Worm (Caenorhabditis elegans) whole organism, L1 larva: ENCODE results near the gene wdr-54.

ENCODE experiments used
- C16A3.4 ChIP-seq: fragments of 150-350 bp; optimal IDR thresholded peaks from 2 replicates; lab custom pipeline; 2014; ENCODE audit warnings: missing biosample characterization, missing genetic modification characterization
- C34B4.2 ChIP-seq: sonication (generic microtip); optimal IDR thresholded peaks from 2 replicates; lab custom pipeline; 2017; ENCODE audit warnings: mild to moderate bottlenecking, missing genetic modification characterization, missing compliant biosample characterization
- Y116A8C.19 ChIP-seq: sonication (generic microtip); optimal IDR thresholded peaks from 2 replicates; lab custom pipeline; 2016; ENCODE audit warnings: missing compliant biosample characterization, missing genetic modification characterization, borderline replicate concordance
- aha-1 ChIP-seq: fragments of 150-350 bp; optimal IDR thresholded peaks from 2 replicates; lab custom pipeline; 2014; ENCODE audit warnings: missing biosample characterization, missing genetic modification characterization
- alr-1 ChIP-seq: fragments of 200-800 bp; sonication (Bioruptor generic); optimal IDR thresholded peaks from 2 replicates; lab custom pipeline; 2018; ENCODE audit warnings: borderline replicate concordance, mild to moderate bottlenecking, missing genetic modification characterization, missing compliant biosample characterization
- ama-1 ChIP-seq: fragments of 150-350 bp; optimal IDR thresholded peaks from 2 replicates; lab custom pipeline; 2014
- blmp-1 ChIP-seq: fragments of 150-350 bp; optimal IDR thresholded peaks from 2 replicates; lab custom pipeline; 2014; ENCODE audit warnings: missing biosample characterization, missing genetic modification characterization
- ceh-63 ChIP-seq: fragments of 200-800 bp; sonication (Bioruptor generic); optimal IDR thresholded peaks from 2 replicates; lab custom pipeline; 2018; ENCODE audit warnings: mild to moderate bottlenecking, missing genetic modification characterization, missing compliant biosample characterization
- ceh-82 ChIP-seq, 3 experiments: fragments of 150-350 bp in 1 of 3; sonication (generic microtip) in 2 of 3; optimal IDR thresholded peaks; 2 replicates each; lab custom pipeline; 2014 to 2017; ENCODE audit warnings: missing biosample characterization in 3 of 3, missing genetic modification characterization in 3 of 3
- ceh-88 ChIP-seq: fragments of 200-800 bp; sonication (Bioruptor generic); IDR thresholded peaks from 2 replicates; pipeline ENCODE4 v1.3.6; 2022; ENCODE audit warnings: missing genetic modification characterization, missing compliant biosample characterization
- ces-1 ChIP-seq: fragments of 150-350 bp; optimal IDR thresholded peaks from 2 replicates; lab custom pipeline; 2014; ENCODE audit warnings: missing biosample characterization, missing genetic modification reagents, missing genetic modification characterization
- efl-3 ChIP-seq: fragments of 200-800 bp; sonication (Bioruptor generic); optimal IDR thresholded peaks from 2 replicates; lab custom pipeline; 2018; ENCODE audit warnings: mild to moderate bottlenecking, missing genetic modification characterization, missing compliant biosample characterization
- elt-3 ChIP-seq, 6 experiments: fragments of 150-350 bp in 1 of 6; sonication (generic microtip); optimal IDR thresholded peaks; 2 replicates each; lab custom pipeline; 2017 to 2018; ENCODE audit warnings: missing biosample characterization in 6 of 6, missing genetic modification characterization in 6 of 6, inconsistent platforms in 1 of 6
- ets-5 ChIP-seq: fragments of 200-800 bp; sonication (Bioruptor generic); IDR thresholded peaks from 2 replicates; pipeline ENCODE4 v1.3.6; 2022; ENCODE audit warnings: missing genetic modification characterization, missing compliant biosample characterization
- fkh-10 ChIP-seq: sonication (generic microtip); optimal IDR thresholded peaks from 2 replicates; lab custom pipeline; 2017; ENCODE audit warnings: missing biosample characterization, missing genetic modification reagents, missing genetic modification characterization
- fkh-8 ChIP-seq: sonication (generic microtip); optimal IDR thresholded peaks from 2 replicates; lab custom pipeline; 2016; ENCODE audit warnings: mild to moderate bottlenecking, missing genetic modification characterization, missing compliant biosample characterization
- grh-1 ChIP-seq: fragments of 200-800 bp; sonication (Bioruptor generic); IDR thresholded peaks from 2 replicates; pipeline ENCODE4 v1.3.6; 2022; ENCODE audit warnings: missing genetic modification reagents, missing genetic modification characterization, missing compliant biosample characterization
- hlh-17 ChIP-seq: fragments of 200-800 bp; sonication (Bioruptor generic); optimal IDR thresholded peaks from 2 replicates; lab custom pipeline; 2018; ENCODE audit warnings: missing genetic modification characterization, mild to moderate bottlenecking, missing compliant biosample characterization, moderate library complexity, borderline replicate concordance
- hlh-4 ChIP-seq: sonication (generic microtip); optimal IDR thresholded peaks from 2 replicates; lab custom pipeline; 2016; ENCODE audit warnings: mild to moderate bottlenecking, missing genetic modification characterization, missing compliant biosample characterization
- hpl-2 ChIP-seq: fragments of 150-350 bp; optimal IDR thresholded peaks from 2 replicates; lab custom pipeline; 2014; ENCODE audit warnings: missing biosample characterization, missing genetic modification reagents, missing genetic modification characterization
- irx-1 ChIP-seq: sonication (generic microtip); optimal IDR thresholded peaks from 2 replicates; lab custom pipeline; 2016; ENCODE audit warnings: missing genetic modification characterization, missing compliant biosample characterization
- jun-1 ChIP-seq: fragments of 150-350 bp; optimal IDR thresholded peaks from 2 replicates; lab custom pipeline; 2014; ENCODE audit warnings: missing biosample characterization, missing genetic modification reagents, missing genetic modification characterization
- lin-13 ChIP-seq: fragments of 150-350 bp; optimal IDR thresholded peaks from 2 replicates; lab custom pipeline; 2014; ENCODE audit warnings: missing biosample characterization, missing genetic modification reagents, missing genetic modification characterization
- lin-15B ChIP-seq: fragments of 150-350 bp; sonication (generic microtip); optimal IDR thresholded peaks from 3 replicates; lab custom pipeline; 2014; ENCODE audit warnings: missing biosample characterization, missing genetic modification characterization
- lin-35 ChIP-seq, 2 experiments: fragments of 150-350 bp; optimal IDR thresholded peaks; 2 replicates each; lab custom pipeline; 2014; ENCODE audit warnings: missing biosample characterization in 2 of 2, missing genetic modification characterization in 2 of 2, missing genetic modification reagents in 2 of 2
- lsy-2 ChIP-seq, 2 experiments: fragments of 150-350 bp; optimal IDR thresholded peaks; 2 replicates each; lab custom pipeline; 2014; ENCODE audit warnings: missing biosample characterization in 2 of 2, missing genetic modification characterization in 2 of 2
- mab-9 ChIP-seq: fragments of 200-800 bp; sonication (Bioruptor generic); IDR thresholded peaks from 2 replicates; pipeline ENCODE4 v1.3.6; 2022; ENCODE audit warnings: missing genetic modification reagents, missing genetic modification characterization, missing compliant biosample characterization
- mdl-1 ChIP-seq, 2 experiments: fragments of 150-350 bp; optimal IDR thresholded peaks; 2 replicates each; lab custom pipeline; 2014 to 2017; ENCODE audit warnings: missing biosample characterization in 2 of 2, missing genetic modification characterization in 2 of 2, inconsistent platforms in 1 of 2
- mef-2 ChIP-seq: fragments of 150-350 bp; optimal IDR thresholded peaks from 2 replicates; lab custom pipeline; 2014; ENCODE audit warnings: missing biosample characterization, missing genetic modification characterization
- nhr-12 ChIP-seq: sonication (generic microtip); optimal IDR thresholded peaks from 2 replicates; lab custom pipeline; 2017; ENCODE audit warnings: missing biosample characterization, missing genetic modification characterization
- nhr-237 ChIP-seq: fragments of 150-350 bp; optimal IDR thresholded peaks from 2 replicates; lab custom pipeline; 2014; ENCODE audit warnings: missing biosample characterization, missing genetic modification characterization
- nhr-71 ChIP-seq: sonication (generic microtip); optimal IDR thresholded peaks from 2 replicates; lab custom pipeline; 2016; ENCODE audit warnings: mild to moderate bottlenecking, missing genetic modification characterization, moderate library complexity, missing compliant biosample characterization
- nhr-76 ChIP-seq: sonication (generic microtip); optimal IDR thresholded peaks from 2 replicates; lab custom pipeline; 2017; ENCODE audit warnings: missing biosample characterization, missing genetic modification characterization
- nhr-77 ChIP-seq: fragments of 150-350 bp; optimal IDR thresholded peaks from 2 replicates; lab custom pipeline; 2014; ENCODE audit warnings: missing biosample characterization, missing genetic modification characterization
- nhr-84 ChIP-seq: sonication (generic microtip); optimal IDR thresholded peaks from 2 replicates; lab custom pipeline; 2017; ENCODE audit warnings: missing biosample characterization, missing genetic modification characterization
- nhr-85 ChIP-seq: sonication (generic microtip); peaks from one replicate; lab custom pipeline; 2016; ENCODE audit warnings: missing genetic modification characterization, inconsistent platforms, missing compliant biosample characterization
- nhr-90 ChIP-seq: sonication (generic microtip); optimal IDR thresholded peaks from 2 replicates; lab custom pipeline; 2016; ENCODE audit warnings: mild to moderate bottlenecking, missing genetic modification characterization, missing compliant biosample characterization; ENCODE audit not compliant: poor library complexity
- pag-3 ChIP-seq: sonication (generic microtip); optimal IDR thresholded peaks from 2 replicates; lab custom pipeline; 2017; ENCODE audit warnings: missing genetic modification characterization, mild to moderate bottlenecking, missing compliant biosample characterization, antibody characterized with exemption, borderline replicate concordance; ENCODE audit not compliant: insufficient read depth
- pax-3 ChIP-seq: fragments of 200-800 bp; sonication (Bioruptor generic); optimal IDR thresholded peaks from 2 replicates; lab custom pipeline; 2018; ENCODE audit warnings: mild to moderate bottlenecking, missing genetic modification characterization, moderate library complexity, missing compliant biosample characterization
- pqm-1 ChIP-seq: sonication (generic microtip); optimal IDR thresholded peaks from 3 replicates; lab custom pipeline; 2017; ENCODE audit warnings: missing biosample characterization, missing genetic modification characterization
- snu-23 ChIP-seq: sonication (generic microtip); optimal IDR thresholded peaks from 2 replicates; lab custom pipeline; 2016; ENCODE audit warnings: missing genetic modification characterization, missing compliant biosample characterization
- sox-4 ChIP-seq: sonication (generic microtip); optimal IDR thresholded peaks from 2 replicates; lab custom pipeline; 2016; ENCODE audit warnings: missing genetic modification characterization, missing compliant biosample characterization
- sup-37 ChIP-seq: fragments of 200-800 bp; sonication (Bioruptor generic); optimal IDR thresholded peaks from 2 replicates; lab custom pipeline; 2018; ENCODE audit warnings: mild to moderate bottlenecking, missing genetic modification characterization, missing compliant biosample characterization
- swsn-7 ChIP-seq: sonication (generic microtip); optimal IDR thresholded peaks from 2 replicates; lab custom pipeline; 2016; ENCODE audit warnings: missing genetic modification characterization, missing compliant biosample characterization
- tbx-2 ChIP-seq: sonication (generic microtip); optimal IDR thresholded peaks from 2 replicates; lab custom pipeline; 2016; ENCODE audit warnings: missing genetic modification characterization, missing compliant biosample characterization
- tlp-1 ChIP-seq: fragments of 150-350 bp; optimal IDR thresholded peaks from 2 replicates; lab custom pipeline; 2014; ENCODE audit warnings: missing biosample characterization, missing genetic modification characterization
- unc-30 ChIP-seq: sonication (generic microtip); optimal IDR thresholded peaks from 2 replicates; lab custom pipeline; 2017; ENCODE audit warnings: missing biosample characterization, missing genetic modification characterization
- unc-86 ChIP-seq: sonication (generic microtip); optimal IDR thresholded peaks from 2 replicates; lab custom pipeline; 2016; ENCODE audit warnings: missing genetic modification characterization, missing compliant biosample characterization
- unc-98 ChIP-seq: fragments of 200-800 bp; sonication (Bioruptor generic); IDR thresholded peaks from 2 replicates; pipeline ENCODE4 v1.3.6; 2022; ENCODE audit warnings: missing genetic modification characterization, missing compliant biosample characterization
- vab-15 ChIP-seq: sonication (generic microtip); optimal IDR thresholded peaks from 2 replicates; lab custom pipeline; 2017; ENCODE audit warnings: missing genotype, mild to moderate bottlenecking, missing genetic modification characterization, missing compliant biosample characterization
- xbp-1 ChIP-seq: sonication (generic microtip); optimal IDR thresholded peaks from 2 replicates; lab custom pipeline; 2016; ENCODE audit warnings: missing genetic modification characterization, missing compliant biosample characterization
- zag-1 ChIP-seq: fragments of 150-350 bp; optimal IDR thresholded peaks from 2 replicates; lab custom pipeline; 2014; ENCODE audit warnings: missing biosample characterization, missing genetic modification characterization
- ztf-11 ChIP-seq, 2 experiments: sonication (generic microtip); optimal IDR thresholded peaks; 2 replicates each; lab custom pipeline; 2016 to 2017; ENCODE audit warnings: missing genetic modification characterization in 2 of 2, missing biosample characterization in 1 of 2, missing compliant biosample characterization in 1 of 2
- ztf-4 ChIP-seq: fragments of 150-350 bp; optimal IDR thresholded peaks from 2 replicates; lab custom pipeline; 2014; ENCODE audit warnings: missing biosample characterization, missing genetic modification characterization

wdr-54 gene

ce11 chrX:827502-827901 lies 1.2 kb upstream of the wdr-54 start (continued):
- TF ChIP-seq blmp-1: peak; percentile 90
- no peak for TF ChIP-seq Y116A8C.19
- TF ChIP-seq zag-1: peak; percentile 25
- peak; percentile 42 for TF ChIP-seq nhr-85 (tag; lab: Kevin White, UChicago)
- no peak for TF ChIP-seq ztf-11 (tag; optimal IDR thresholded peaks at IDR 0.05; lab: Kevin White, UChicago)
- peak; percentile 81 for TF ChIP-seq nhr-71
- no peak for TF ChIP-seq ceh-88
- peak; percentile 72 for TF ChIP-seq swsn-7 (tag; lab: Kevin White, UChicago)
- TF ChIP-seq ceh-63 (GFP tag; lab: Kevin White, UChicago): no peak
- TF ChIP-seq pag-3 (tag; lab: Kevin White, UChicago): peak; percentile 82
- TF ChIP-seq hpl-2 (GFP tag; lab: Kevin White, UChicago): no peak
- no peak for TF ChIP-seq ets-5 (GFP tag; lab: Robert Waterston, UW)
- no peak for TF ChIP-seq unc-30 (tag; lab: Kevin White, UChicago)
- TF ChIP-seq nhr-84 (tag; lab: Kevin White, UChicago): no peak
- no peak for TF ChIP-seq nhr-76 (tag; lab: Kevin White, UChicago)
- TF ChIP-seq hlh-17: no peak
- TF ChIP-seq C16A3.4 (tag; lab: Kevin White, UChicago): peak; percentile 24
- peak; percentile 51 to 65 for TF ChIP-seq lin-35 (GFP tag; optimal IDR thresholded peaks at IDR 0.05; lab: Kevin White, UChicago)
- TF ChIP-seq elt-3 (tag; optimal IDR thresholded peaks at IDR 0.05; lab: Kevin White, UChicago): no peak
- no peak for TF ChIP-seq alr-1 (tag; lab: Kevin White, UChicago)
- TF ChIP-seq snu-23 (GFP tag; lab: Kevin White, UChicago): peak; percentile 79
- no peak for TF ChIP-seq efl-3 (GFP tag; lab: Kevin White, UChicago)
- TF ChIP-seq pax-3: no peak
- peak; percentile 56 for TF ChIP-seq unc-86 (tag; lab: Kevin White, UChicago)
- no peak for TF ChIP-seq aha-1 (tag; lab: Kevin White, UChicago)
- TF ChIP-seq mab-9: no peak
- peak; percentile 25 for TF ChIP-seq xbp-1 (tag; lab: Kevin White, UChicago)
- peak; percentile 7 for TF ChIP-seq jun-1 (tag; lab: Kevin White, UChicago)
- TF ChIP-seq ces-1 (GFP tag; lab: Kevin White, UChicago): no peak
- peak; percentile 55 to 75 for TF ChIP-seq lsy-2 (tag; optimal IDR thresholded peaks at IDR 0.05; lab: Kevin White, UChicago)
- TF ChIP-seq nhr-237 (tag; lab: Kevin White, UChicago): peak; percentile 45
- peak; percentile 77 for TF ChIP-seq tbx-2 (tag; lab: Kevin White, UChicago)
- TF ChIP-seq nhr-77 (tag; lab: Kevin White, UChicago): peak; percentile 57
- no peak for TF ChIP-seq sox-4 (tag; lab: Kevin White, UChicago)
- no peak for TF ChIP-seq mef-2 (tag; lab: Kevin White, UChicago)
- no peak for TF ChIP-seq nhr-12 (tag; lab: Kevin White, UChicago)
- TF ChIP-seq tlp-1 (tag; lab: Kevin White, UChicago): no peak
- TF ChIP-seq fkh-10 (GFP tag; lab: Kevin White, UChicago): peak; percentile 93
- TF ChIP-seq ztf-4 (tag; lab: Kevin White, UChicago): no peak
- TF ChIP-seq ceh-82 (tag; optimal IDR thresholded peaks at IDR 0.05; lab: Kevin White, UChicago): peak; percentile 26 to 50 (median 41)
- no peak for TF ChIP-seq vab-15 (tag; lab: Kevin White, UChicago)
- TF ChIP-seq irx-1 (tag; lab: Kevin White, UChicago): peak; percentile 50
- peak; percentile 76 for TF ChIP-seq fkh-8 (tag; lab: Kevin White, UChicago)
- peak; percentile 15 for TF ChIP-seq lin-13 (GFP tag; lab: Kevin White, UChicago)
- peak in 1 of 2 experiments; percentile 68 for TF ChIP-seq mdl-1 (tag; optimal IDR thresholded peaks at IDR 0.05; lab: Kevin White, UChicago)
- no peak for TF ChIP-seq hlh-4 (tag; lab: Kevin White, UChicago)
- TF ChIP-seq unc-98: no peak
- no peak for TF ChIP-seq pqm-1 (tag; lab: Kevin White, UChicago)
- no peak for TF ChIP-seq sup-37 (GFP tag; lab: Kevin White, UChicago)
- no peak for TF ChIP-seq lin-15B (tag; lab: Kevin White, UChicago)
- TF ChIP-seq grh-1: no peak
- TF ChIP-seq nhr-90 (tag; lab: Kevin White, UChicago): no peak
- no peak for TF ChIP-seq ama-1 (lab: Kevin White, UChicago)
- no peak for TF ChIP-seq C34B4.2 (tag; lab: Kevin White, UChicago)
